Worm (Caenorhabditis elegans) whole organism, L3 larva: ENCODE data around the gene C02C6.14.

Experiments
- R02D3.7 ChIP-seq: fragments of 150-350 bp; optimal IDR thresholded peaks from 2 replicates; lab custom pipeline; 2014; ENCODE audit warnings: missing biosample characterization, missing genetic modification characterization
- ZK546.5 ChIP-seq: sonication (generic microtip); optimal IDR thresholded peaks from 2 replicates; lab custom pipeline; 2017; ENCODE audit warnings: missing biosample characterization, missing genetic modification characterization
- jun-1 ChIP-seq: fragments of 150-350 bp; optimal IDR thresholded peaks from 2 replicates; lab custom pipeline; 2014; ENCODE audit warnings: missing biosample characterization, missing genetic modification reagents, missing genetic modification characterization
- lsy-12 ChIP-seq: sonication (generic microtip); optimal IDR thresholded peaks from 2 replicates; lab custom pipeline; 2016; ENCODE audit warnings: mild to moderate bottlenecking, missing genetic modification characterization, missing compliant biosample characterization
- nhr-11 ChIP-seq: fragments of 150-350 bp; optimal IDR thresholded peaks from 2 replicates; lab custom pipeline; 2014; ENCODE audit warnings: missing biosample characterization, missing genetic modification characterization
- nhr-23 ChIP-seq: fragments of 150-350 bp; optimal IDR thresholded peaks from 2 replicates; lab custom pipeline; 2014; ENCODE audit warnings: missing biosample characterization, missing genetic modification reagents, missing genetic modification characterization
- nhr-76 ChIP-seq: fragments of 150-350 bp; sonication (generic microtip); optimal IDR thresholded peaks from 5 replicates; lab custom pipeline; 2014; ENCODE audit warnings: missing biosample characterization, missing genetic modification characterization
- pha-4 ChIP-seq: fragments of 150-350 bp; optimal IDR thresholded peaks from 2 replicates; lab custom pipeline; 2014; ENCODE audit warnings: missing biosample characterization, missing genetic modification reagents, missing genetic modification characterization
- snpc-4 ChIP-seq: fragments of 150-350 bp; optimal IDR thresholded peaks from 2 replicates; lab custom pipeline; 2014; ENCODE audit warnings: missing biosample characterization, missing genetic modification characterization
- zag-1 ChIP-seq: fragments of 150-350 bp; optimal IDR thresholded peaks from 2 replicates; lab custom pipeline; 2014; ENCODE audit warnings: missing biosample characterization, missing genetic modification characterization

- TF ChIP-seq ZK546.5 (no peak), lsy-12 (tag; lab: Kevin White, UChicago) (no peak), nhr-76 (tag; lab: Kevin White, UChicago) (no peak), R02D3.7 (no peak), snpc-4 (tag; lab: Kevin White, UChicago) (no peak), jun-1 (tag; lab: Kevin White, UChicago) (no peak), nhr-11 (tag; lab: Kevin White, UChicago) (no peak), nhr-23 (no peak), pha-4 (tag; lab: Kevin White, UChicago) (no peak), zag-1 (tag; lab: Kevin White, UChicago) (no peak)
Measured at ce11 chrX:15515798-15516197, 21.7 kb upstream of the C02C6.14 start.
